Fruit fly (Drosophila melanogaster) whole organism, embryonic: ENCODE measurements around the gene CG33687.
A peak's percentile ranks its signal among the peaks of the same experiment; 100 is the strongest.

Experiments
- B-H2 ChIP-seq: fragments of 200-800 bp; sonication (Bioruptor generic); optimal IDR thresholded peaks from 2 replicates; lab custom pipeline; 2018; ENCODE audit warnings: missing biosample characterization, mild to moderate bottlenecking, missing genetic modification characterization
- Bteb2 ChIP-seq: fragments of 200-800 bp; sonication (Bioruptor generic); optimal IDR thresholded peaks from 2 replicates; lab custom pipeline; 2016; ENCODE audit warnings: missing biosample characterization, missing genetic modification characterization
- CG1024 ChIP-seq: fragments of 200-800 bp; sonication (Bioruptor generic); IDR thresholded peaks from 2 replicates; pipeline ENCODE4 v1.3.6; 2022; ENCODE audit warnings: missing biosample characterization, missing genetic modification characterization
- CG10543 ChIP-seq: fragments of 200-800 bp; sonication (Bioruptor generic); optimal IDR thresholded peaks from 3 replicates; lab custom pipeline; 2017; ENCODE audit warnings: missing biosample characterization, mild to moderate bottlenecking, missing genetic modification characterization, moderate library complexity
- CG10979 ChIP-seq: fragments of 200-800 bp; sonication (Bioruptor generic); optimal IDR thresholded peaks from 2 replicates; lab custom pipeline; 2018; ENCODE audit warnings: missing biosample characterization, mild to moderate bottlenecking, missing genetic modification characterization, moderate library complexity
- CG11247 ChIP-seq: fragments of 200-800 bp; sonication (Bioruptor generic); IDR thresholded peaks from 2 replicates; pipeline ENCODE4 v1.3.6; 2022; ENCODE audit warnings: missing biosample characterization, missing genetic modification characterization
- CG11398 ChIP-seq: fragments of 200-800 bp; sonication (Bioruptor generic); optimal IDR thresholded peaks from 2 replicates; lab custom pipeline; 2016; ENCODE audit warnings: missing biosample characterization, missing genetic modification characterization
- CG11696 ChIP-seq: fragments of 200-800 bp; sonication (Bioruptor generic); IDR thresholded peaks from 2 replicates; pipeline ENCODE4 v1.3.6; 2022; ENCODE audit warnings: missing biosample characterization, missing genetic modification characterization
- CG13624 ChIP-seq: fragments of 200-800 bp; sonication (Bioruptor generic); optimal IDR thresholded peaks from 2 replicates; lab custom pipeline; 2016; ENCODE audit warnings: missing biosample characterization, missing genetic modification characterization
- CG14050 ChIP-seq: fragments of 200-800 bp; sonication (Bioruptor generic); IDR thresholded peaks from 3 replicates; pipeline ENCODE4 v1.3.6; 2022; ENCODE audit warnings: missing biosample characterization, missing genetic modification characterization
- CG17359 ChIP-seq: fragments of 200-800 bp; sonication (Bioruptor generic); optimal IDR thresholded peaks from 3 replicates; lab custom pipeline; 2018; ENCODE audit warnings: missing biosample characterization, mild to moderate bottlenecking, missing genetic modification characterization, moderate library complexity
- CG17612 ChIP-seq: fragments of 200-800 bp; sonication (Bioruptor generic); IDR thresholded peaks from 2 replicates; pipeline ENCODE4 v1.3.6; 2022; ENCODE audit warnings: missing biosample characterization, missing genetic modification characterization
- CG17912 ChIP-seq: fragments of 200-800 bp; sonication (Bioruptor generic); optimal IDR thresholded peaks from 2 replicates; lab custom pipeline; 2018; ENCODE audit warnings: missing biosample characterization, mild to moderate bottlenecking, missing genetic modification characterization
- CG18011 ChIP-seq: fragments of 200-800 bp; sonication (Bioruptor generic); optimal IDR thresholded peaks from 2 replicates; lab custom pipeline; 2017; ENCODE audit warnings: missing biosample characterization, missing genetic modification characterization, mild to moderate bottlenecking, moderate library complexity, missing genotype
- CG1832 ChIP-seq: fragments of 200-800 bp; sonication (Bioruptor generic); optimal IDR thresholded peaks from 2 replicates; lab custom pipeline; 2017; ENCODE audit warnings: missing biosample characterization, mild to moderate bottlenecking, missing genetic modification characterization, inconsistent platforms
- CG31441 ChIP-seq: fragments of 200-800 bp; sonication (Bioruptor generic); IDR thresholded peaks from 2 replicates; pipeline ENCODE4 v1.3.6; 2022; ENCODE audit warnings: missing biosample characterization, missing genetic modification characterization
- CG32772 ChIP-seq: fragments of 200-800 bp; sonication (Bioruptor generic); IDR thresholded peaks from 2 replicates; pipeline ENCODE4 v1.3.6; 2022; ENCODE audit warnings: missing biosample characterization, missing genetic modification characterization
- CG3726 ChIP-seq: fragments of 200-800 bp; sonication (Bioruptor generic); IDR thresholded peaks from 3 replicates; pipeline ENCODE4, ENCODE4 v1.3.6; 2022; ENCODE audit warnings: missing biosample characterization, missing genetic modification characterization
- CG8765 ChIP-seq: fragments of 200-800 bp; sonication (Bioruptor generic); IDR thresholded peaks from 2 replicates; pipeline ENCODE4 v1.3.6; 2022; ENCODE audit warnings: missing biosample characterization, missing genetic modification characterization
- CG9797 ChIP-seq: fragments of 200-800 bp; sonication (Bioruptor generic); optimal IDR thresholded peaks from 3 replicates; lab custom pipeline; 2018; ENCODE audit warnings: missing biosample characterization, mild to moderate bottlenecking, missing genetic modification characterization
- CG9932 ChIP-seq: fragments of 200-800 bp; sonication (Bioruptor generic); IDR thresholded peaks from 2 replicates; pipeline ENCODE4 v1.3.6; 2022; ENCODE audit warnings: missing biosample characterization, missing genetic modification characterization
- CHES-1-like ChIP-seq: fragments of 200-800 bp; sonication (Bioruptor generic); optimal IDR thresholded peaks from 2 replicates; lab custom pipeline; 2016; ENCODE audit warnings: missing biosample characterization, missing genetic modification characterization
- Dfd ChIP-seq, 2 experiments: fragments of >200 bp; optimal IDR thresholded peaks; 2 replicates each; lab custom pipeline; 2017; ENCODE audit warnings: missing biosample characterization in 2 of 2, missing genetic modification characterization in 2 of 2
- E2f1 ChIP-seq: fragments of 200-800 bp; sonication (Bioruptor generic); IDR thresholded peaks from 2 replicates; pipeline ENCODE4 v1.3.6; 2022; ENCODE audit warnings: missing biosample characterization, missing genetic modification characterization
- ERR ChIP-seq: fragments of 200-800 bp; sonication (Bioruptor generic); optimal IDR thresholded peaks from 2 replicates; lab custom pipeline; 2016; ENCODE audit warnings: missing biosample characterization, missing genetic modification characterization
- Elba2 ChIP-seq: fragments of 200-800 bp; sonication (Bioruptor generic); optimal IDR thresholded peaks from 3 replicates; lab custom pipeline; 2016; ENCODE audit warnings: missing biosample characterization, missing genetic modification characterization
- Ets65A ChIP-seq: fragments of 200-800 bp; sonication (Bioruptor generic); peaks from one replicate; lab custom pipeline; 2016; ENCODE audit warnings: missing biosample characterization, missing genetic modification characterization
- Fer1 ChIP-seq: fragments of 200-800 bp; sonication (Bioruptor generic); optimal IDR thresholded peaks from 2 replicates; lab custom pipeline; 2017; ENCODE audit warnings: missing biosample characterization, mild to moderate bottlenecking, missing genetic modification characterization
- HLHmδ ChIP-seq: fragments of 200-800 bp; sonication (Bioruptor generic); optimal IDR thresholded peaks from 2 replicates; lab custom pipeline; 2018; ENCODE audit warnings: missing biosample characterization, mild to moderate bottlenecking, missing genetic modification characterization, moderate library complexity
- Hmr ChIP-seq: fragments of 200-800 bp; sonication (Bioruptor generic); optimal IDR thresholded peaks from 3 replicates; lab custom pipeline; 2017; ENCODE audit warnings: mild to moderate bottlenecking, missing biosample characterization, missing genetic modification reagents, missing genetic modification characterization
- Lim3 ChIP-seq: fragments of 200-800 bp; sonication (Bioruptor generic); IDR thresholded peaks from 2 replicates; pipeline ENCODE4 v1.3.6; 2022; ENCODE audit warnings: missing biosample characterization, missing genetic modification characterization
- Med ChIP-seq: fragments of 200-800 bp; sonication (Bioruptor generic); peaks from one replicate; lab custom pipeline; 2016; ENCODE audit warnings: missing biosample characterization, missing genetic modification characterization, mild to moderate bottlenecking, inconsistent platforms, moderate library complexity
- Myb ChIP-seq: fragments of 200-800 bp; sonication (Bioruptor generic); optimal IDR thresholded peaks from 2 replicates; lab custom pipeline; 2016; ENCODE audit warnings: missing biosample characterization, missing genetic modification characterization
- Optix ChIP-seq: fragments of 200-800 bp; sonication (Bioruptor generic); IDR thresholded peaks from 3 replicates; pipeline ENCODE4 v1.3.6; 2022; ENCODE audit warnings: missing biosample characterization, missing genetic modification characterization
- Ptx1 ChIP-seq: fragments of 200-800 bp; sonication (Bioruptor generic); IDR thresholded peaks from 2 replicates; pipeline ENCODE4 v1.3.6; 2022; ENCODE audit warnings: missing biosample characterization, missing genetic modification characterization
- ase ChIP-seq: fragments of 200-800 bp; sonication (Bioruptor generic); IDR thresholded peaks from 3 replicates; pipeline ENCODE4 v1.3.6; 2022; ENCODE audit warnings: missing biosample characterization, missing genetic modification characterization
- btn ChIP-seq: fragments of 200-800 bp; sonication (Bioruptor generic); optimal IDR thresholded peaks from 2 replicates; lab custom pipeline; 2016; ENCODE audit warnings: missing biosample characterization, missing genetic modification characterization
- ci ChIP-seq: fragments of 200-800 bp; sonication (Bioruptor generic); IDR thresholded peaks from 3 replicates; pipeline ENCODE4 v1.3.6; 2022; ENCODE audit warnings: missing biosample characterization, missing genetic modification characterization
- corto ChIP-seq: fragments of 200-800 bp; sonication (Bioruptor generic); optimal IDR thresholded peaks from 2 replicates; lab custom pipeline; 2016; ENCODE audit warnings: missing biosample characterization, mild to moderate bottlenecking, missing genetic modification characterization, moderate library complexity
- crp ChIP-seq, 2 experiments: fragments of 200-800 bp; sonication (Bioruptor generic); optimal IDR thresholded peaks; 2 replicates in 1 of 2; 3 replicates in 1 of 2; lab custom pipeline; 2017; ENCODE audit warnings: missing biosample characterization in 2 of 2, missing genetic modification characterization in 2 of 2, mild to moderate bottlenecking in 1 of 2, moderate library complexity in 1 of 2
- cwo ChIP-seq: fragments of 200-800 bp; sonication (Bioruptor generic); optimal IDR thresholded peaks from 3 replicates; lab custom pipeline; 2017; ENCODE audit warnings: missing biosample characterization, missing genetic modification characterization, mild to moderate bottlenecking, moderate library complexity, missing genetic modification reagents
- fd96Cb ChIP-seq: fragments of 200-800 bp; sonication (Bioruptor generic); optimal IDR thresholded peaks from 2 replicates; lab custom pipeline; 2018; ENCODE audit warnings: missing biosample characterization, mild to moderate bottlenecking, missing genetic modification characterization, moderate library complexity
- hb ChIP-seq: fragments of 200-800 bp; sonication (Bioruptor generic); IDR thresholded peaks from 3 replicates; pipeline ENCODE4 v1.3.6; 2022; ENCODE audit warnings: missing biosample characterization, missing genetic modification characterization; ENCODE audit not compliant: partially characterized antibody
- kah ChIP-seq: fragments of 200-800 bp; sonication (Bioruptor generic); optimal IDR thresholded peaks from 2 replicates; lab custom pipeline; 2018; ENCODE audit warnings: missing biosample characterization, mild to moderate bottlenecking, missing genetic modification characterization
- psq ChIP-seq: fragments of 200-800 bp; sonication (Bioruptor generic); optimal IDR thresholded peaks from 2 replicates; lab custom pipeline; 2017; ENCODE audit warnings: missing biosample characterization, missing genetic modification characterization
- ranshi ChIP-seq: fragments of 200-800 bp; sonication (Bioruptor generic); IDR thresholded peaks from 2 replicates; pipeline ENCODE4 v1.3.6; 2022; ENCODE audit warnings: missing biosample characterization, missing genetic modification characterization
- ro ChIP-seq: fragments of 200-800 bp; sonication (Bioruptor generic); IDR thresholded peaks from 2 replicates; pipeline ENCODE4 v1.3.6; 2022; ENCODE audit warnings: missing biosample characterization, missing genetic modification characterization
- sd ChIP-seq: fragments of 200-800 bp; sonication (Bioruptor generic); optimal IDR thresholded peaks from 3 replicates; lab custom pipeline; 2018; ENCODE audit warnings: missing biosample characterization, mild to moderate bottlenecking, missing genetic modification characterization, moderate library complexity
- seq ChIP-seq: fragments of 200-800 bp; sonication (Bioruptor generic); IDR thresholded peaks from 2 replicates; pipeline ENCODE4 v1.3.6; 2022; ENCODE audit warnings: missing biosample characterization, missing genetic modification characterization
- sim ChIP-seq: fragments of 200-800 bp; sonication (Bioruptor generic); IDR thresholded peaks from 2 replicates; pipeline ENCODE4 v1.3.6; 2022; ENCODE audit warnings: missing biosample characterization, missing genetic modification characterization
- stc ChIP-seq: fragments of 200-800 bp; sonication (Bioruptor generic); IDR thresholded peaks from 2 replicates; pipeline ENCODE4 v1.3.6; 2022; ENCODE audit warnings: missing biosample characterization, missing genetic modification characterization
- tna ChIP-seq: fragments of 200-800 bp; sonication (Bioruptor generic); IDR thresholded peaks from 2 replicates; pipeline ENCODE4 v1.3.6; 2022; ENCODE audit warnings: missing biosample characterization, missing genetic modification characterization; ENCODE audit not compliant: partially characterized antibody
- ttk ChIP-seq: fragments of 200-800 bp; sonication (Bioruptor generic); IDR thresholded peaks from 2 replicates; pipeline ENCODE4 v2.1.2; 2022; ENCODE audit warnings: missing biosample characterization, missing genetic modification characterization

The CG33687 gene

dm6 chr3L:16172809-16173276 is 24.8 kb upstream of the CG33687 start (continued):
- no peak for TF ChIP-seq HLHmδ (GFP tag; lab: Kevin White, UChicago)
- TF ChIP-seq CG11247 (GFP tag; lab: Robert Waterston, UW) = no peak
- TF ChIP-seq CG11398 = no peak
- TF ChIP-seq Fer1 (GFP tag; lab: Kevin White, UChicago) = peak; percentile 3
- peak; percentile 54; the same call in 1 of the 2 replicates for TF ChIP-seq CG31441 (GFP tag; lab: Robert Waterston, UW)
- TF ChIP-seq Bteb2 (GFP tag; lab: Kevin White, UChicago) = no peak
- no peak for TF ChIP-seq Optix (GFP tag; lab: Robert Waterston, UW)
- TF ChIP-seq CG9797 (GFP tag; lab: Kevin White, UChicago) = no peak
- TF ChIP-seq btn (GFP tag; lab: Kevin White, UChicago) = no peak
- no peak for TF ChIP-seq B-H2 (GFP tag; lab: Kevin White, UChicago)
- no peak for TF ChIP-seq CG10543
- no peak for TF ChIP-seq sim (GFP tag; lab: Robert Waterston, UW)
- TF ChIP-seq CG1024 = no peak
- peak; percentile 31 for TF ChIP-seq CG17359 (tag; lab: Kevin White, UChicago)
- no peak for TF ChIP-seq ERR (GFP tag; lab: Kevin White, UChicago)
- TF ChIP-seq Lim3 = no peak
- no peak for TF ChIP-seq CG1832
- no peak for TF ChIP-seq ci (GFP tag; lab: Robert Waterston, UW)
- TF ChIP-seq CG17612 (GFP tag; lab: Robert Waterston, UW) = no peak
- no peak for TF ChIP-seq ase (GFP tag; lab: Robert Waterston, UW)
- TF ChIP-seq ttk = no peak
- TF ChIP-seq crp (GFP tag; optimal IDR thresholded peaks at IDR 0.05; lab: Kevin White, UChicago) = no peak
- no peak for TF ChIP-seq psq (GFP tag; lab: Kevin White, UChicago)
- TF ChIP-seq CG17912 (GFP tag; lab: Kevin White, UChicago) = no peak
- TF ChIP-seq stc (GFP tag; lab: Robert Waterston, UW) = no peak
- no peak for TF ChIP-seq Elba2 (GFP tag; lab: Kevin White, UChicago)
- TF ChIP-seq ranshi (GFP tag; lab: Robert Waterston, UW) = no peak
- TF ChIP-seq Ptx1 = no peak
- TF ChIP-seq CG8765 (GFP tag; lab: Robert Waterston, UW) = no peak
- peak; percentile 65 for TF ChIP-seq Med (GFP tag; lab: Kevin White, UChicago)
- no peak for TF ChIP-seq sd (tag; lab: Kevin White, UChicago)
- peak; percentile 47 for TF ChIP-seq Hmr (GFP tag; lab: Kevin White, UChicago)
- peak; percentile 14 for TF ChIP-seq fd96Cb (tag; lab: Kevin White, UChicago)
- TF ChIP-seq CG13624 (GFP tag; lab: Kevin White, UChicago) = no peak
- TF ChIP-seq corto (GFP tag; lab: Kevin White, UChicago) = peak; percentile 23
- TF ChIP-seq Ets65A (GFP tag; lab: Kevin White, UChicago) = peak; percentile 2
- no peak for TF ChIP-seq seq (GFP tag; lab: Robert Waterston, UW)
- TF ChIP-seq CG14050 (GFP tag; lab: Robert Waterston, UW) = no peak
- no peak for TF ChIP-seq CG18011 (GFP tag; lab: Kevin White, UChicago)
- TF ChIP-seq Dfd (GFP tag; optimal IDR thresholded peaks at IDR 0.05; lab: Kevin White, UChicago) = no peak
- TF ChIP-seq E2f1 = no peak
- TF ChIP-seq Myb (GFP tag; lab: Kevin White, UChicago) = no peak
- peak; percentile 54 for TF ChIP-seq CG10979
- no peak for TF ChIP-seq kah (GFP tag; lab: Kevin White, UChicago)
- no peak for TF ChIP-seq cwo (GFP tag; lab: Kevin White, UChicago)
- no peak for TF ChIP-seq CG9932 (GFP tag; lab: Robert Waterston, UW)
- no peak for TF ChIP-seq CG11696 (GFP tag; lab: Robert Waterston, UW)
- TF ChIP-seq hb (GFP tag; lab: Robert Waterston, UW) = no peak
- TF ChIP-seq ro (GFP tag; lab: Robert Waterston, UW) = no peak
- TF ChIP-seq CHES-1-like (GFP tag; lab: Kevin White, UChicago) = no peak
- TF ChIP-seq CG3726 (GFP tag; lab: Robert Waterston, UW) = no peak
- TF ChIP-seq CG32772 (GFP tag; lab: Robert Waterston, UW) = no peak
- TF ChIP-seq tna = no peak
